Fruit fly (Drosophila melanogaster) whole organism: Measurements from ENCODE around the gene CG18234.

Source experiments
- EcR ChIP-seq, 2 experiments: fragments of >200 bp; optimal IDR thresholded peaks; 2 replicates each; lab custom pipeline; 2017; ENCODE audit warnings: missing biosample characterization in 2 of 2, missing genetic modification characterization in 2 of 2, missing genetic modification reagents in 2 of 2
- psq ChIP-seq: fragments of >200 bp; optimal IDR thresholded peaks from 2 replicates; lab custom pipeline; 2017
- usp ChIP-seq: fragments of >200 bp; optimal IDR thresholded peaks from 2 replicates; lab custom pipeline; 2017; ENCODE audit warnings: missing biosample characterization, missing genetic modification characterization, mixed read lengths

- TF ChIP-seq psq (lab: Kevin White, UChicago) (no peak), usp (GFP tag; lab: Kevin White, UChicago) (no peak), EcR (GFP tag; optimal IDR thresholded peaks at IDR 0.05; lab: Kevin White, UChicago) (no peak)
These were observed 34.8 kb downstream of the CG18234 start for dm6 chr3L:18638043-18638442.
